Worm (Caenorhabditis elegans) whole organism, L4 larva: Measurements from ENCODE around the gene ttr-36.

ENCODE experiments used
- D1046.2 ChIP-seq: fragments of 200-800 bp; sonication (Bioruptor generic); IDR thresholded peaks from 2 replicates; pipeline ENCODE4 v1.3.6; 2022; ENCODE audit warnings: missing genetic modification characterization, missing compliant biosample characterization
- F44E2.7 ChIP-seq: fragments of 200-800 bp; sonication (Bioruptor generic); IDR thresholded peaks from 2 replicates; pipeline ENCODE4 v2.1.2; 2022; ENCODE audit warnings: missing genetic modification characterization, missing compliant biosample characterization
- T20F7.1 ChIP-seq: fragments of 200-800 bp; sonication (Bioruptor generic); optimal IDR thresholded peaks from 2 replicates; lab custom pipeline; 2018; ENCODE audit warnings: mild to moderate bottlenecking, missing genetic modification characterization, missing compliant biosample characterization
- T26A8.4 ChIP-seq: fragments of 200-800 bp; sonication (Bioruptor generic); IDR thresholded peaks from 2 replicates; pipeline ENCODE4 v1.3.6; 2022; ENCODE audit warnings: missing genetic modification characterization, missing compliant biosample characterization
- Y5F2A.4 ChIP-seq: fragments of 200-800 bp; sonication (Bioruptor generic); optimal IDR thresholded peaks from 2 replicates; lab custom pipeline; 2018; ENCODE audit warnings: mild to moderate bottlenecking, missing genetic modification characterization, missing compliant biosample characterization
- Y75B8A.6 ChIP-seq: fragments of 200-800 bp; sonication (Bioruptor generic); IDR thresholded peaks from 2 replicates; pipeline ENCODE4 v1.3.6; 2022; ENCODE audit warnings: missing genetic modification reagents, missing genetic modification characterization, missing compliant biosample characterization
- aha-1 ChIP-seq: fragments of 150-350 bp; peaks from one replicate; lab custom pipeline; 2014; ENCODE audit warnings: missing biosample characterization, missing genetic modification characterization
- ama-1 ChIP-seq: fragments of 150-350 bp; optimal IDR thresholded peaks from 2 replicates; lab custom pipeline; 2014; ENCODE audit warnings: inconsistent platforms, mixed read lengths
- attf-4 ChIP-seq: sonication (generic microtip); optimal IDR thresholded peaks from 3 replicates; lab custom pipeline; 2017; ENCODE audit warnings: missing biosample characterization, missing genetic modification characterization
- ceh-28 ChIP-seq: fragments of 150-350 bp; optimal IDR thresholded peaks from 2 replicates; lab custom pipeline; 2014; ENCODE audit warnings: missing biosample characterization, missing genetic modification reagents, missing genetic modification characterization
- ctbp-1 ChIP-seq: fragments of 200-800 bp; sonication (Bioruptor generic); IDR thresholded peaks from 2 replicates; pipeline ENCODE4 v1.3.6; 2022; ENCODE audit warnings: missing genetic modification reagents, missing genetic modification characterization, missing compliant biosample characterization
- daf-12 ChIP-seq: fragments of 150-350 bp; optimal IDR thresholded peaks from 2 replicates; lab custom pipeline; 2014; ENCODE audit warnings: missing biosample characterization, missing genetic modification reagents, missing genetic modification characterization
- daf-16 ChIP-seq, 3 experiments: sonication (generic microtip); optimal IDR thresholded peaks; 2 replicates each; lab custom pipeline; 2016 to 2017; ENCODE audit warnings: missing genetic modification characterization in 3 of 3, missing genetic modification reagents in 3 of 3, mild to moderate bottlenecking in 2 of 3, missing compliant biosample characterization in 2 of 3, missing biosample characterization in 1 of 3, moderate library complexity in 1 of 3
- daf-19 ChIP-seq: fragments of 200-800 bp; sonication (Bioruptor generic); conservative IDR thresholded peaks from 2 replicates; pipeline ENCODE4 v1.3.6; 2022; ENCODE audit warnings: missing genetic modification characterization, missing compliant biosample characterization
- dmd-6 ChIP-seq: fragments of 200-800 bp; sonication (Bioruptor generic); IDR thresholded peaks from 2 replicates; pipeline ENCODE4 v1.3.6; 2022; ENCODE audit warnings: missing genetic modification reagents, missing genetic modification characterization, missing compliant biosample characterization
- dpl-1 ChIP-seq: fragments of 150-350 bp; optimal IDR thresholded peaks from 2 replicates; lab custom pipeline; 2014; ENCODE audit warnings: missing biosample characterization, missing genetic modification reagents, missing genetic modification characterization
- duxl-1 ChIP-seq: sonication (generic microtip); optimal IDR thresholded peaks from 2 replicates; lab custom pipeline; 2016; ENCODE audit warnings: mild to moderate bottlenecking, missing genetic modification characterization, moderate library complexity, missing compliant biosample characterization; ENCODE audit not compliant: poor library complexity
- dve-1 ChIP-seq: sonication (generic microtip); optimal IDR thresholded peaks from 2 replicates; lab custom pipeline; 2017; ENCODE audit warnings: antibody characterized with exemption, mild to moderate bottlenecking, missing genetic modification characterization, missing compliant biosample characterization; ENCODE audit not compliant: insufficient read depth
- fos-1 ChIP-seq: fragments of 150-350 bp; optimal IDR thresholded peaks from 2 replicates; lab custom pipeline; 2014; ENCODE audit warnings: missing biosample characterization, missing genetic modification characterization
- hif-1 ChIP-seq, 2 experiments: sonication (generic microtip); optimal IDR thresholded peaks; 2 replicates each; lab custom pipeline; 2016 to 2017; ENCODE audit warnings: missing compliant biosample characterization in 2 of 2, missing genetic modification characterization in 2 of 2, missing genetic modification reagents in 2 of 2, missing genotype in 2 of 2, mild to moderate bottlenecking in 1 of 2
- hlh-11 ChIP-seq: fragments of 200-800 bp; sonication (Bioruptor generic); optimal IDR thresholded peaks from 2 replicates; lab custom pipeline; 2018; ENCODE audit warnings: mild to moderate bottlenecking, missing genetic modification characterization, missing compliant biosample characterization
- hlh-30 ChIP-seq: sonication (generic microtip); optimal IDR thresholded peaks from 2 replicates; lab custom pipeline; 2017; ENCODE audit warnings: antibody characterized with exemption, mild to moderate bottlenecking, missing genetic modification characterization, missing compliant biosample characterization; ENCODE audit not compliant: insufficient read depth
- lin-38 ChIP-seq: fragments of 200-800 bp; sonication (Bioruptor generic); IDR thresholded peaks from 2 replicates; pipeline ENCODE4 v1.3.6; 2022; ENCODE audit warnings: missing genetic modification reagents, missing genetic modification characterization, missing compliant biosample characterization
- lir-3 ChIP-seq: sonication (generic microtip); optimal IDR thresholded peaks from 2 replicates; lab custom pipeline; 2016; ENCODE audit warnings: mild to moderate bottlenecking, missing genetic modification characterization, missing compliant biosample characterization
- lsy-2 ChIP-seq, 2 experiments: fragments of 150-350 bp in 1 of 2; sonication (generic microtip) in 1 of 2; optimal IDR thresholded peaks; 2 replicates each; lab custom pipeline; 2014 to 2017; ENCODE audit warnings: missing biosample characterization in 2 of 2, missing genetic modification characterization in 2 of 2
- madf-5 ChIP-seq, 2 experiments: fragments of 200-800 bp; sonication (Bioruptor generic); IDR thresholded peaks; 2 replicates each; pipeline ENCODE4 v1.3.6; 2022; ENCODE audit warnings: missing compliant biosample characterization in 2 of 2, missing genetic modification characterization in 2 of 2
- mdl-1 ChIP-seq, 2 experiments: fragments of 150-350 bp in 1 of 2; sonication (generic microtip) in 1 of 2; optimal IDR thresholded peaks; 2 replicates each; lab custom pipeline; 2014 to 2017; ENCODE audit warnings: missing biosample characterization in 2 of 2, missing genetic modification characterization in 2 of 2
- mdt-29 ChIP-seq: fragments of 200-800 bp; sonication (Bioruptor generic); IDR thresholded peaks from 2 replicates; pipeline ENCODE4 v1.3.6; 2022; ENCODE audit warnings: missing genetic modification reagents, missing genetic modification characterization, missing compliant biosample characterization
- mes-2 ChIP-seq: sonication (generic microtip); optimal IDR thresholded peaks from 2 replicates; lab custom pipeline; 2016; ENCODE audit warnings: missing genotype, mild to moderate bottlenecking, missing genetic modification characterization, missing compliant biosample characterization; ENCODE audit not compliant: poor library complexity, severe bottlenecking
- mxl-2 ChIP-seq: fragments of 200-800 bp; sonication (Bioruptor generic); conservative IDR thresholded peaks from 2 replicates; pipeline ENCODE4 v1.3.6; 2022; ENCODE audit warnings: missing genetic modification reagents, missing genetic modification characterization, missing compliant biosample characterization
- nhr-41 ChIP-seq: fragments of 200-800 bp; sonication (Bioruptor generic); IDR thresholded peaks from 2 replicates; pipeline ENCODE4 v1.3.6; 2022; ENCODE audit warnings: missing genetic modification reagents, missing genetic modification characterization, missing compliant biosample characterization
- nhr-42 ChIP-seq: fragments of 200-800 bp; sonication (Bioruptor generic); IDR thresholded peaks from 2 replicates; pipeline ENCODE4 v1.3.6; 2022; ENCODE audit warnings: missing genetic modification characterization, missing compliant biosample characterization
- pha-4 ChIP-seq, 2 experiments: fragments of 150-350 bp in 1 of 2; fragments of 200-800 bp in 1 of 2; sonication (Bioruptor generic) in 1 of 2; IDR thresholded peaks in 1 of 2; optimal IDR thresholded peaks in 1 of 2; 2 replicates each; pipeline versions ENCODE4 v1.3.6 to Lab custom; 2014 to 2022; ENCODE audit warnings: missing genetic modification characterization in 2 of 2, missing genetic modification reagents in 2 of 2, missing biosample characterization in 1 of 2, missing compliant biosample characterization in 1 of 2
- rbr-2 ChIP-seq: sonication (generic microtip); optimal IDR thresholded peaks from 2 replicates; lab custom pipeline; 2016; ENCODE audit warnings: missing genotype, missing genetic modification characterization, missing compliant biosample characterization
- saeg-2 ChIP-seq: fragments of 200-800 bp; sonication (Bioruptor generic); IDR thresholded peaks from 2 replicates; pipeline ENCODE4 v1.3.6; 2022; ENCODE audit warnings: missing genetic modification reagents, missing genetic modification characterization, missing compliant biosample characterization
- sdz-12 ChIP-seq: fragments of 200-800 bp; sonication (Bioruptor generic); optimal IDR thresholded peaks from 2 replicates; lab custom pipeline; 2018; ENCODE audit warnings: mild to moderate bottlenecking, missing genetic modification characterization, missing compliant biosample characterization
- skn-1 ChIP-seq: fragments of 150-350 bp; optimal IDR thresholded peaks from 2 replicates; lab custom pipeline; 2014; ENCODE audit warnings: missing biosample characterization, missing genetic modification characterization
- tra-1 ChIP-seq: fragments of 200-800 bp; sonication (Bioruptor generic); IDR thresholded peaks from 2 replicates; pipeline ENCODE4 v1.3.6; 2022; ENCODE audit warnings: missing genetic modification reagents, missing genetic modification characterization, missing compliant biosample characterization
- zag-1 ChIP-seq: fragments of 150-350 bp; optimal IDR thresholded peaks from 2 replicates; lab custom pipeline; 2014; ENCODE audit warnings: missing biosample characterization, missing genetic modification characterization
- zfp-3 ChIP-seq: fragments of 200-800 bp; sonication (Bioruptor generic); conservative IDR thresholded peaks from 2 replicates; pipeline ENCODE4 v1.3.6; 2022; ENCODE audit warnings: missing genetic modification reagents, missing genetic modification characterization, missing compliant biosample characterization
- zip-2 ChIP-seq: fragments of 150-350 bp; optimal IDR thresholded peaks from 2 replicates; lab custom pipeline; 2014; ENCODE audit warnings: missing biosample characterization, missing genetic modification characterization
- ztf-11 ChIP-seq: fragments of 150-350 bp; optimal IDR thresholded peaks from 2 replicates; lab custom pipeline; 2014; ENCODE audit warnings: missing biosample characterization, missing genetic modification characterization
- ztf-7 ChIP-seq: fragments of 150-350 bp; optimal IDR thresholded peaks from 2 replicates; lab custom pipeline; 2014; ENCODE audit warnings: missing biosample characterization, missing genetic modification characterization

ttr-36 gene

DNA sequence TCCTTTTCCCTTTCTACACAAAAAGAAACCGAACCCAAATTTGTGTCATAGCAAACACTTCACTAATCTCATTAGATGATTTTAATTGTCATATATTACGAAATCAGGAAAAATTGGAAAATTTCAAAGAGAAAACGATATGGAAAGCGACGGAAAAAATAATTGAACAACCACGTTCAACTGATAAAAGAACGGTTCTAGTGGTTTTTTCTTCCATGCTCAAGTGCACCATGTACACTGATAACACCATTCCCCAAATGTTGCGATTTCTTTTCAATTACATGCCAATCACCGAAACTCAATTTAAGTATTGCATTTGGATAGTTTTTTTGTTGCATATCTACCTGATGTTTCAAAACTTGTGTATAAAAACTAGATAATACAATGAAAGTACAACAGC, 19.9 kb downstream of the ttr-36 start (continued):
- TF ChIP-seq ztf-11 (tag; lab: Kevin White, UChicago): no peak
- TF ChIP-seq tra-1 (GFP tag; lab: Robert Waterston, UW): 0 out of 2 replicates have a peak, but pooled peaks have one; percentile 54
- no peak for TF ChIP-seq zag-1 (tag; lab: Kevin White, UChicago)
- no peak for TF ChIP-seq aha-1
- no peak for TF ChIP-seq Y5F2A.4 (GFP tag; lab: Kevin White, UChicago)
- TF ChIP-seq rbr-2 (tag; lab: Kevin White, UChicago): no peak

DNA sequence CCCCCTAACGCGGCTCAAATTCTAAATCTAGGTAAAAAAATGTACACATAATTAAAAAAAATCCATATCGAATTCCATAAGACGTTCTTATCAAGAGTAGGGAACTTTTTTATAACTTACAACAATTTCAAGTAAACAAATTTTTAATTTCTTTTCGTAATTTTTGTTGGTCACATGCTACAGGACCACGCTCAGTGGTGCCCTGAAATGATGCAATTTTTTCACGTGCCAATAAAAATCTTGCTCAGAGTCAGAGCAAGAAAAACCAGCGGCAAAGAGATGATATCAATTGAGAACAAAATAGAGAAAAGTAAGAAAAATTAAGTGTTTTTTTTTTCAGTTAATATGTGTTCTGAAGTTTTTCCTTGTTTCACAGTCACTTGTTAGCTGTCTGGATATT, 21.2 kb downstream of the ttr-36 start:
- TF ChIP-seq daf-19 (GFP tag; lab: Robert Waterston, UW) (no peak), duxl-1 (tag; lab: Kevin White, UChicago) (no peak), lsy-2 (tag; optimal IDR thresholded peaks at IDR 0.05; lab: Kevin White, UChicago) (no peak), daf-12 (no peak), hlh-11 (tag; lab: Kevin White, UChicago) (no peak), mxl-2 (no peak), hlh-30 (tag; lab: Kevin White, UChicago) (no peak), D1046.2 (no peak), mdl-1 (tag; optimal IDR thresholded peaks at IDR 0.05; lab: Kevin White, UChicago) (no peak), lir-3 (tag; lab: Kevin White, UChicago) (no peak), ama-1 (lab: Kevin White, UChicago) (no peak), nhr-41 (GFP tag; lab: Robert Waterston, UW) (no peak), hif-1 (tag; optimal IDR thresholded peaks at IDR 0.05; lab: Kevin White, UChicago) (no peak), sdz-12 (GFP tag; lab: Kevin White, UChicago) (no peak), mes-2 (tag; lab: Kevin White, UChicago) (no peak)

DNA sequence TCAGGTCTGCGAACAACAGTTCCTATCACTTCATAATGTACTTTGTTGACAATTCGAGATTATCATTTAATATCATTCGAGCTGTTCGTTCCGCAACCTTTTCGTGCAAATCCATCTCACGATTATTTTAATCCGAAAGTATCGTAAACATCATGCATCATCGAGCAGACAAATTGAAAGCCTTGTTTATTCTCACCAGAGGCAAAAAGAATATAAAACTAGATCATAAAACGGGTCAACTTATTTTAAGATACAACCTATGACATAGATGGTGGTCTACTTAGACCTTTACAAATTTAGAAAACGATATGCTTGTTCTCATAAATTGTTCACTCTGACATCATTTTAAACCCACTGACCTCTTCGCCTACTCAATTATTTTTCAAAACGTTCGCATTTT, 22.3 kb downstream of the ttr-36 start:
- peak; percentile 73 for TF ChIP-seq dmd-6 (GFP tag; lab: Robert Waterston, UW)
- TF ChIP-seq saeg-2 (GFP tag; lab: Robert Waterston, UW): no peak
- TF ChIP-seq zip-2 (tag; lab: Kevin White, UChicago): no peak
- no peak for TF ChIP-seq lir-3 (tag; lab: Kevin White, UChicago)
- no peak for TF ChIP-seq dpl-1
- peak; percentile 61 for TF ChIP-seq dve-1 (tag; lab: Kevin White, UChicago)
- no peak for TF ChIP-seq ztf-7 (tag; lab: Kevin White, UChicago)
- TF ChIP-seq ctbp-1 (GFP tag; lab: Robert Waterston, UW): no peak
- no peak for TF ChIP-seq mxl-2
- no peak for TF ChIP-seq nhr-41 (GFP tag; lab: Robert Waterston, UW)
- TF ChIP-seq nhr-42 (GFP tag; lab: Robert Waterston, UW): no peak
- no peak for TF ChIP-seq sdz-12 (GFP tag; lab: Kevin White, UChicago)
- no peak for TF ChIP-seq fos-1 (tag; lab: Kevin White, UChicago)
- no peak for TF ChIP-seq madf-5 (GFP tag; IDR thresholded peaks at IDR 0.05; lab: Robert Waterston, UW)
- TF ChIP-seq duxl-1 (tag; lab: Kevin White, UChicago): no peak
- TF ChIP-seq T20F7.1 (GFP tag; lab: Kevin White, UChicago): peak; percentile 2
- no peak for TF ChIP-seq pha-4 (GFP tag; IDR thresholded peaks at IDR 0.05; lab: Robert Waterston, UW)
- TF ChIP-seq pha-4 (tag; optimal IDR thresholded peaks at IDR 0.05; lab: Kevin White, UChicago): no peak
- no peak for TF ChIP-seq hlh-11 (tag; lab: Kevin White, UChicago)
- TF ChIP-seq daf-16 (GFP tag; optimal IDR thresholded peaks at IDR 0.05; lab: Kevin White, UChicago): no peak
- no peak for TF ChIP-seq daf-16 (tag; optimal IDR thresholded peaks at IDR 0.05; lab: Kevin White, UChicago)
- no peak; the same call in 1 of the 2 replicates for TF ChIP-seq zfp-3 (GFP tag; lab: Robert Waterston, UW)
- no peak for TF ChIP-seq Y75B8A.6 (GFP tag; lab: Robert Waterston, UW)
- TF ChIP-seq attf-4: no peak
- 0 out of 2 replicates have a peak, but pooled peaks have one; percentile 30 for TF ChIP-seq mdt-29 (GFP tag; lab: Robert Waterston, UW)
- TF ChIP-seq T26A8.4 (GFP tag; lab: Robert Waterston, UW): no peak
- TF ChIP-seq F44E2.7 (GFP tag; lab: Robert Waterston, UW): no peak
- no peak for TF ChIP-seq skn-1
- TF ChIP-seq ceh-28 (tag; lab: Kevin White, UChicago): no peak
- peak; percentile 37; the same call in 1 of the 2 replicates for TF ChIP-seq lin-38 (GFP tag; lab: Robert Waterston, UW)
- TF ChIP-seq ama-1 (lab: Kevin White, UChicago): no peak
